Worm (Caenorhabditis elegans) whole organism, L3 larva: ENCODE results near the gene T04F3.1.

ENCODE experiments used
- R02D3.7 ChIP-seq: fragments of 150-350 bp; optimal IDR thresholded peaks from 2 replicates; lab custom pipeline; 2014; ENCODE audit warnings: missing biosample characterization, missing genetic modification characterization
- ZK546.5 ChIP-seq: sonication (generic microtip); optimal IDR thresholded peaks from 2 replicates; lab custom pipeline; 2017; ENCODE audit warnings: missing biosample characterization, missing genetic modification characterization
- aly-2 ChIP-seq: fragments of 150-350 bp; optimal IDR thresholded peaks from 2 replicates; lab custom pipeline; 2014; ENCODE audit warnings: missing biosample characterization, missing genetic modification characterization
- ama-1 ChIP-seq: fragments of 150-350 bp; optimal IDR thresholded peaks from 2 replicates; lab custom pipeline; 2018
- ceh-16 ChIP-seq: sonication (generic microtip); optimal IDR thresholded peaks from 2 replicates; lab custom pipeline; 2017; ENCODE audit warnings: missing biosample characterization, missing genetic modification characterization
- ceh-28 ChIP-seq: fragments of 150-350 bp; optimal IDR thresholded peaks from 2 replicates; lab custom pipeline; 2014; ENCODE audit warnings: missing biosample characterization, missing genetic modification reagents, missing genetic modification characterization
- ceh-9 ChIP-seq: sonication (generic microtip); optimal IDR thresholded peaks from 2 replicates; lab custom pipeline; 2018; ENCODE audit warnings: missing biosample characterization, missing genetic modification characterization
- egl-27 ChIP-seq: sonication (generic microtip); optimal IDR thresholded peaks from 4 replicates; lab custom pipeline; 2017; ENCODE audit warnings: missing biosample characterization, missing genetic modification reagents, missing genetic modification characterization
- egl-5 ChIP-seq: fragments of 150-350 bp; optimal IDR thresholded peaks from 2 replicates; lab custom pipeline; 2017; ENCODE audit warnings: missing biosample characterization, missing genetic modification reagents, missing genetic modification characterization, inconsistent platforms
- elt-1 ChIP-seq: fragments of 150-350 bp; optimal IDR thresholded peaks from 2 replicates; lab custom pipeline; 2014; ENCODE audit warnings: missing biosample characterization, missing genetic modification characterization
- elt-2 ChIP-seq: sonication (generic microtip); optimal IDR thresholded peaks from 2 replicates; lab custom pipeline; 2016; ENCODE audit warnings: missing genetic modification reagents, mild to moderate bottlenecking, missing genetic modification characterization, missing compliant biosample characterization
- elt-3 ChIP-seq, 3 experiments: fragments of 150-350 bp in 1 of 3; sonication (generic microtip) in 2 of 3; optimal IDR thresholded peaks; 2 replicates in 2 of 3; 4 replicates in 1 of 3; lab custom pipeline; 2014 to 2017; ENCODE audit warnings: missing biosample characterization in 3 of 3, missing genetic modification characterization in 3 of 3
- eor-1 ChIP-seq, 2 experiments: fragments of 150-350 bp; optimal IDR thresholded peaks; 2 replicates each; lab custom pipeline; 2014 to 2018; ENCODE audit warnings: missing biosample characterization in 2 of 2, missing genetic modification characterization in 2 of 2
- fkh-10 ChIP-seq: sonication (generic microtip); optimal IDR thresholded peaks from 2 replicates; lab custom pipeline; 2017; ENCODE audit warnings: missing biosample characterization, missing genetic modification reagents, missing genetic modification characterization
- fos-1 ChIP-seq: fragments of 150-350 bp; optimal IDR thresholded peaks from 2 replicates; lab custom pipeline; 2014; ENCODE audit warnings: missing biosample characterization, missing genetic modification characterization
- hmg-11 ChIP-seq: sonication (generic microtip); optimal IDR thresholded peaks from 2 replicates; lab custom pipeline; 2016; ENCODE audit warnings: missing genetic modification characterization, missing compliant biosample characterization
- jun-1 ChIP-seq: fragments of 150-350 bp; optimal IDR thresholded peaks from 2 replicates; lab custom pipeline; 2014; ENCODE audit warnings: missing biosample characterization, missing genetic modification reagents, missing genetic modification characterization
- lin-15B ChIP-seq: fragments of 150-350 bp; optimal IDR thresholded peaks from 2 replicates; lab custom pipeline; 2014; ENCODE audit warnings: missing biosample characterization, missing genetic modification characterization
- lin-39 ChIP-seq: fragments of 150-350 bp; optimal IDR thresholded peaks from 2 replicates; lab custom pipeline; 2018; ENCODE audit warnings: missing biosample characterization, missing genetic modification reagents, missing genetic modification characterization
- lsy-12 ChIP-seq: sonication (generic microtip); optimal IDR thresholded peaks from 2 replicates; lab custom pipeline; 2016; ENCODE audit warnings: mild to moderate bottlenecking, missing genetic modification characterization, missing compliant biosample characterization
- mdl-1 ChIP-seq: fragments of 150-350 bp; optimal IDR thresholded peaks from 2 replicates; lab custom pipeline; 2014; ENCODE audit warnings: missing biosample characterization, missing genetic modification characterization
- mml-1 ChIP-seq: fragments of 150-350 bp; sonication (generic microtip); optimal IDR thresholded peaks from 3 replicates; lab custom pipeline; 2014; ENCODE audit warnings: missing biosample characterization, missing genetic modification characterization
- nfya-1 ChIP-seq: sonication (generic microtip); optimal IDR thresholded peaks from 2 replicates; lab custom pipeline; 2017; ENCODE audit warnings: missing genetic modification characterization, mild to moderate bottlenecking, missing compliant biosample characterization, antibody characterized with exemption, moderate library complexity; ENCODE audit not compliant: insufficient read depth
- nhr-11 ChIP-seq: fragments of 150-350 bp; optimal IDR thresholded peaks from 2 replicates; lab custom pipeline; 2014; ENCODE audit warnings: missing biosample characterization, missing genetic modification characterization
- nhr-12 ChIP-seq: fragments of 150-350 bp; optimal IDR thresholded peaks from 2 replicates; lab custom pipeline; 2014; ENCODE audit warnings: missing biosample characterization, missing genetic modification characterization
- nhr-23 ChIP-seq: fragments of 150-350 bp; optimal IDR thresholded peaks from 2 replicates; lab custom pipeline; 2014; ENCODE audit warnings: missing biosample characterization, missing genetic modification reagents, missing genetic modification characterization
- nhr-237 ChIP-seq: fragments of 150-350 bp; optimal IDR thresholded peaks from 2 replicates; lab custom pipeline; 2014; ENCODE audit warnings: missing biosample characterization, missing genetic modification characterization
- nhr-25 ChIP-seq: sonication (generic microtip); optimal IDR thresholded peaks from 2 replicates; lab custom pipeline; 2017; ENCODE audit warnings: missing biosample characterization, missing genetic modification characterization
- nhr-28 ChIP-seq: fragments of 150-350 bp; optimal IDR thresholded peaks from 2 replicates; lab custom pipeline; 2014; ENCODE audit warnings: missing biosample characterization, missing genetic modification characterization
- nhr-43 ChIP-seq: sonication (generic microtip); optimal IDR thresholded peaks from 2 replicates; lab custom pipeline; 2016; ENCODE audit warnings: mild to moderate bottlenecking, missing genetic modification characterization, missing compliant biosample characterization; ENCODE audit not compliant: poor library complexity, severe bottlenecking
- nhr-67 ChIP-seq: fragments of 150-350 bp; optimal IDR thresholded peaks from 2 replicates; lab custom pipeline; 2014; ENCODE audit warnings: missing biosample characterization, missing genetic modification characterization
- nhr-76 ChIP-seq: fragments of 150-350 bp; sonication (generic microtip); optimal IDR thresholded peaks from 5 replicates; lab custom pipeline; 2014; ENCODE audit warnings: missing biosample characterization, missing genetic modification characterization
- pqm-1 ChIP-seq: fragments of 150-350 bp; optimal IDR thresholded peaks from 2 replicates; lab custom pipeline; 2017; ENCODE audit warnings: missing biosample characterization, missing genetic modification characterization, inconsistent platforms
- sea-2 ChIP-seq: fragments of 150-350 bp; sonication (generic microtip); optimal IDR thresholded peaks from 4 replicates; lab custom pipeline; 2014; ENCODE audit warnings: missing biosample characterization, missing genetic modification reagents, missing genetic modification characterization
- skn-1 ChIP-seq: fragments of 150-350 bp; optimal IDR thresholded peaks from 2 replicates; lab custom pipeline; 2014; ENCODE audit warnings: missing biosample characterization, missing genetic modification characterization
- unc-39 ChIP-seq: sonication (generic microtip); optimal IDR thresholded peaks from 4 replicates; lab custom pipeline; 2017; ENCODE audit warnings: missing biosample characterization, missing genetic modification characterization
- unc-62 ChIP-seq: fragments of 150-350 bp; sonication (generic microtip); optimal IDR thresholded peaks from 4 replicates; lab custom pipeline; 2014; ENCODE audit warnings: missing biosample characterization, missing genetic modification reagents, missing genetic modification characterization
- zag-1 ChIP-seq: fragments of 150-350 bp; optimal IDR thresholded peaks from 2 replicates; lab custom pipeline; 2014; ENCODE audit warnings: missing biosample characterization, missing genetic modification characterization
- ztf-11 ChIP-seq: fragments of 150-350 bp; optimal IDR thresholded peaks from 2 replicates; lab custom pipeline; 2014; ENCODE audit warnings: missing biosample characterization, missing genetic modification characterization
- ztf-4 ChIP-seq: fragments of 150-350 bp; optimal IDR thresholded peaks from 2 replicates; lab custom pipeline; 2014; ENCODE audit warnings: missing biosample characterization, missing genetic modification characterization

The T04F3.1 gene

DNA sequence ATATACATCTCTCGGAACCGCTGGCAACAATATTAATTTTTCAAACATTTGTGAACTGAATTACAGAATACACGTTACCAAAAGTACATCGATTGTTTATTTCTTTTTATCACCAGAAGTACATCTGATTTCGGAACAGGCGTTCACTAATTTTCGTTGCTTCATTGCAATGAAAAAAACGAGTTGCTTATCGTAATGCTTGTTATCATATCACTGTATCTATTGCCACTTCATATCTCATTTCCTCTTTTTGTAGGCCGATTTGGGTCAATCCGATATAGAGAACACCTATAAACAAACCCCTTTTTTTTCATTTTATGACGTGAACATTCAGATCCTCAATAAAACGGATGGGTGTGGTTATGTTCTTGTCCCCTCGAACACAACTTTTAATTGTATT is 2.5 kb upstream of the T04F3.1 start:
- no peak for TF ChIP-seq fos-1 (tag; lab: Kevin White, UChicago)
- TF ChIP-seq unc-39: no peak
- peak in 2 of 3 experiments; percentile 59 to 75 for TF ChIP-seq elt-3 (tag; optimal IDR thresholded peaks at IDR 0.05; lab: Kevin White, UChicago)
- peak; percentile 39 for TF ChIP-seq nhr-23 (tag; lab: Kevin White, UChicago)
- TF ChIP-seq pqm-1 (tag; lab: Kevin White, UChicago): no peak

DNA sequence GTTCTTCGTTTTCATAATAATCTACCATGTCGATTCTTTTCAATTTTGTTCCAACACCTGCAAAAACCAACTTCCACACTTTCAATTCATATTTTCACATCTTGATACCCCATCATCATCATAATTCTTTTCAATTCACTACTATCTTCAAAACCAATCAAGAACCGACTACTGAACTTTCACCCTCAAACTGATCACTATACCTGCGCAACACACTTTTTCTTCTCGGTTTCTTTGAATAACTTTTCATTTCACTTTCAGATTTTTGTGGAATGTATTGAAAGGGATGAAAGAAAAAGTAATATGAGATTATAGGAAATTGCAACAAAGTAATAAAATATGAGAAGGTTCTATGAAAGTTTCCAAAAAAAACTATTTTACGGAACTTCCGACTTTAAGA is 1.2 kb downstream of the T04F3.1 start:
- no peak for TF ChIP-seq aly-2 (tag; lab: Kevin White, UChicago)
- TF ChIP-seq skn-1 (tag; lab: Kevin White, UChicago): no peak
- no peak for TF ChIP-seq lin-39 (tag; lab: Kevin White, UChicago)
- no peak for TF ChIP-seq nhr-11 (tag; lab: Kevin White, UChicago)
- no peak for TF ChIP-seq jun-1 (tag; lab: Kevin White, UChicago)
- no peak for TF ChIP-seq fkh-10 (GFP tag; lab: Kevin White, UChicago)
- TF ChIP-seq egl-27 (tag; lab: Kevin White, UChicago): no peak
- no peak for TF ChIP-seq R02D3.7 (tag; lab: Kevin White, UChicago)
- no peak for TF ChIP-seq nhr-12

DNA sequence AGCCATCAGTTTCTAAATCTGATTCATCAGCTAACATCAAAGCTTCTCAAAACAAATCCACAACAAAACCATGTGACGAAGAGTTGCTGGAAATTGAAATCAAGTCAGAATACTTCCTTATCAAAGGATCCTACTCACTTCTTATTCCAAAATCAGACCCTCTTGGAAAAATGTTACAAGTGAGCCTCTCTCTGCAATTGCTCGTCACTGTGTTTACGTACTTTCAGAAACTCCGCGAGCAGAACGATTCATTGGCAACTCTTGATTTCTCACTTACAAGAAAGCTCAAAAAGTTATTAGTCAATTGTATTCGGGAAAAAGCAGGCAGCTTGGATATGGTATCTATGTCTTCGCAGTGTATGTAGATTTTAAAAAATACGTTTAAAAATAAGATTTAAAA is 11.6 kb downstream of the T04F3.1 start:
- no peak for TF ChIP-seq elt-1 (tag; lab: Kevin White, UChicago)
- no peak for TF ChIP-seq unc-62 (GFP tag; lab: Kevin White, UChicago)
- TF ChIP-seq nhr-237 (tag; lab: Kevin White, UChicago): no peak
- TF ChIP-seq nhr-76 (tag; lab: Kevin White, UChicago): no peak
- no peak for TF ChIP-seq eor-1 (tag; optimal IDR thresholded peaks at IDR 0.05; lab: Kevin White, UChicago)
- TF ChIP-seq hmg-11 (tag; lab: Kevin White, UChicago): no peak
- TF ChIP-seq jun-1 (tag; lab: Kevin White, UChicago): no peak
- TF ChIP-seq ceh-9 (tag; lab: Kevin White, UChicago): no peak
- no peak for TF ChIP-seq ceh-28 (tag; lab: Kevin White, UChicago)
- no peak for TF ChIP-seq ztf-4 (tag; lab: Kevin White, UChicago)

DNA sequence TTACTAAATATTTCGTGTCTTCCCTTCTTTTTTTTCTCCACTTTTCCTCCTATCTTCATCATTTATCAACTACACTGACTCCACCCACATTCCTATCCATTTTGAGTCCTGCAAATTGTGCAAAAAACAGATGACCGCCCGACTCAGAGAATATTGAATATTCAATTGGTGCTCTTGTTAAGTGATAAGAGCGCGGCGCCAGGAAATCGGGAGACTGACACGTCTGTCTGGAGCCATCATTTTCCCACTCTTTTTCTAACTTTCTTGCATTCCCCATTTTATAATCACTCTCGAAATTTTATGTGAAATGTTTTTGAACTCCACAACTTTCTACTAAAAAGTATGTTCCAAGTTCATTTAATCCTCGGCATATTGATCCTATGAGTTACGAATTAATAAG is 16.0 kb downstream of the T04F3.1 start:
- TF ChIP-seq pqm-1 (tag; lab: Kevin White, UChicago): peak; percentile 7
- TF ChIP-seq aly-2 (tag; lab: Kevin White, UChicago): no peak
- TF ChIP-seq elt-2 (tag; lab: Kevin White, UChicago): peak; percentile 64

DNA sequence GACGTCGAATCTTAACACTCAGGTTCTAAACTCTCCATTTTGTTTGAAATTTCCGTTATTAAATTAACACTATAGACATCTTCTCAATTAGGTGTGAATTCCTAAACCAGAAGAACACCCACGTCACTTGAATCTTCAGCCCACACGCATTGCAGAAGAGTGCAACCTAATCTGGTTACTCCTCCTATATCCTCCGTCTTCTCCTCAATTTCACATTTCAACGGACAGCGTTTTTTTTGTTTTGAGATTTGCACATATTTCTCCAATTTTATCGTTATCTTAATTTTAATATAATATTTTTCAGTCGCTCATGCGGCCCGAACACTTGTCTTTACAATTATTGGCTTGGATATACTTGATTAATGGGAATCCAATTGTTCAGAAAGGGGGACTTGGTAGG is 17.5 kb downstream of the T04F3.1 start, which contains the start of gene smoc-1:
TSS of gene smoc-1 (plus strand) at position 301 of the 400 bp plus-strand sequence.
- TF ChIP-seq nfya-1 (tag; lab: Kevin White, UChicago): no peak
- no peak for TF ChIP-seq nhr-25 (tag; lab: Kevin White, UChicago)
- TF ChIP-seq fos-1 (tag; lab: Kevin White, UChicago): no peak
- no peak for TF ChIP-seq mml-1 (tag; lab: Kevin White, UChicago)
- TF ChIP-seq ztf-11 (tag; lab: Kevin White, UChicago): no peak
- TF ChIP-seq mdl-1 (tag; lab: Kevin White, UChicago): no peak
- no peak for TF ChIP-seq sea-2 (GFP tag; lab: Kevin White, UChicago)
- TF ChIP-seq, all 47 proteins: peak for 0

DNA sequence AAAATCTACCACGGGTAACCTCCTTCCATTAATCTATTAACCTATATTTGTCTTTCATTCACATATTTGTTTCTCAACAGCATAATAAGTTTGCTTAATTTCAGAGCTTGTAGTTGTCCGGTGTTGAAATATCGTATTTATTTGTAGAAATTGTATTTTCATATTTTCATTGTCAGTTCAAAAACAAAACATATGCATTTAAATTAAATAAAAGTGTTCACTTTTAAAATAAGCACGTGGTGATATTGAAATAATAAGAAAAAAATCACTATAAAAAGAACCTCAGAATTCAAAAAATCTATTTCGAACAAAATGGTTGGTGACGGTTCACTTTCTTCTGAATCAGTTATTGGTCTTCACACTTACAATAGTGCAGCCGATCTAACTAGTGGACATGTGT is 18.8 kb downstream of the T04F3.1 start, which contains the start of gene T04F3.3:
TSS of gene T04F3.3 (plus strand) at position 301 of the 400 bp plus-strand sequence.
- TF ChIP-seq pqm-1 (tag; lab: Kevin White, UChicago) (no peak), lsy-12 (no peak), R02D3.7 (tag; lab: Kevin White, UChicago) (no peak), egl-5 (tag; lab: Kevin White, UChicago) (no peak), fos-1 (tag; lab: Kevin White, UChicago) (no peak), nhr-28 (tag; lab: Kevin White, UChicago) (no peak), nhr-67 (tag; lab: Kevin White, UChicago) (no peak), lin-39 (tag; lab: Kevin White, UChicago) (no peak), nhr-76 (tag; lab: Kevin White, UChicago) (no peak), ama-1 (lab: Kevin White, UChicago) (no peak), ZK546.5 (tag; lab: Kevin White, UChicago) (no peak), nhr-43 (tag; lab: Kevin White, UChicago) (no peak), ceh-9 (tag; lab: Kevin White, UChicago) (no peak), elt-3 (tag; optimal IDR thresholded peaks at IDR 0.05; lab: Kevin White, UChicago) (no peak), ceh-28 (tag; lab: Kevin White, UChicago) (no peak), ceh-16 (tag; lab: Kevin White, UChicago) (no peak), egl-27 (tag; lab: Kevin White, UChicago) (no peak), zag-1 (tag; lab: Kevin White, UChicago) (no peak), lin-15B (tag; lab: Kevin White, UChicago) (no peak)
